Fruit fly (Drosophila melanogaster): ENCODE data around the gene Rcd7.

The Rcd7 gene

dm6 chr3L:19590422-19590821 lies 45.5 kb downstream of the Rcd7 start, which contains the start of gene CG14100 (continued):
- TF ChIP-seq CG17612 (GFP tag; IDR thresholded peaks at IDR 0.05) = peak; percentile 100
- peak; percentile 100 for TF ChIP-seq org-1 (GFP tag; optimal IDR thresholded peaks at IDR 0.05)
- peak; percentile 100 for TF ChIP-seq sens-2 (GFP tag; IDR thresholded peaks at IDR 0.05)
- peak; percentile 87 for TF ChIP-seq Dip2 (GFP tag; IDR thresholded peaks at IDR 0.05)
- TF ChIP-seq eve (GFP tag; optimal IDR thresholded peaks at IDR 0.05) = peak in 1 of 2 experiments; percentile 91
- TF ChIP-seq ap (GFP tag; IDR thresholded peaks at IDR 0.05) = peak; percentile 100
- peak; percentile 100 for TF ChIP-seq bowl (GFP tag; IDR thresholded peaks at IDR 0.05)
- peak; percentile 100 for TF ChIP-seq sr (GFP tag; IDR thresholded peaks at IDR 0.05)
- TF ChIP-seq CG8944 (GFP tag; optimal IDR thresholded peaks at IDR 0.05) = peak; percentile 100
- peak; percentile 13 for TF ChIP-seq CG1832 (GFP tag; optimal IDR thresholded peaks at IDR 0.05)
- peak; percentile 100 for TF ChIP-seq twi (tag; optimal IDR thresholded peaks at IDR 0.05)
- no peak for TF ChIP-seq hth (optimal IDR thresholded peaks at IDR 0.05)
- peak; percentile 46; the same call in 1 of the 2 replicates for TF ChIP-seq amos (GFP tag; IDR thresholded peaks at IDR 0.05; ENCODE audit: partially characterized antibody)
- TF ChIP-seq gt (GFP tag; IDR thresholded peaks at IDR 0.05) = peak; percentile 100
- peak; percentile 100 for TF ChIP-seq CG30431 (GFP tag; optimal IDR thresholded peaks at IDR 0.05)
- peak; percentile 100 for TF ChIP-seq CG2678 (tag; optimal IDR thresholded peaks at IDR 0.05)
- peak; percentile 100 for TF ChIP-seq CG4730 (GFP tag; IDR thresholded peaks at IDR 0.05)
- TF ChIP-seq gce (GFP tag; IDR thresholded peaks at IDR 0.05) = peak; percentile 100
- TF ChIP-seq YL-1 (GFP tag; optimal IDR thresholded peaks at IDR 0.05) = peak; percentile 100
- peak; percentile 100 for TF ChIP-seq CG7556 (GFP tag; optimal IDR thresholded peaks at IDR 0.05)
- TF ChIP-seq CG5245 (GFP tag; optimal IDR thresholded peaks at IDR 0.05) = peak; percentile 100
- peak; percentile 100 for TF ChIP-seq Camta (GFP tag; optimal IDR thresholded peaks at IDR 0.05)
- TF ChIP-seq ato (GFP tag; IDR thresholded peaks at IDR 0.05; ENCODE audit: partially characterized antibody) = no peak
- TF ChIP-seq CG10462 (GFP tag; optimal IDR thresholded peaks at IDR 0.05) = peak; percentile 100
- peak; percentile 100 for TF ChIP-seq zfh2 (GFP tag; optimal IDR thresholded peaks at IDR 0.05)
- peak; percentile 100 for TF ChIP-seq C15 (GFP tag; IDR thresholded peaks at IDR 0.05)
- peak; percentile 100 for TF ChIP-seq kah (GFP tag; optimal IDR thresholded peaks at IDR 0.05)
- peak; percentile 100 for TF ChIP-seq CG5953 (GFP tag; IDR thresholded peaks at IDR 0.05)
- peak; percentile 99 for TF ChIP-seq Hmx (GFP tag; optimal IDR thresholded peaks at IDR 0.05)
- TF ChIP-seq ci (GFP tag; IDR thresholded peaks at IDR 0.05) = peak; percentile 100
- peak; percentile 100 for TF ChIP-seq CG10209 (GFP tag; optimal IDR thresholded peaks at IDR 0.05)
- TF ChIP-seq CG11723 (GFP tag; optimal IDR thresholded peaks at IDR 0.05) = peak; percentile 100
- peak; percentile 100 for TF ChIP-seq zen (tag; optimal IDR thresholded peaks at IDR 0.05)
- TF ChIP-seq CG11093 (GFP tag; IDR thresholded peaks at IDR 0.05) = peak; percentile 100
- no peak for TF ChIP-seq HLH4C (GFP tag; IDR thresholded peaks at IDR 0.05; ENCODE audit: partially characterized antibody)
- TF ChIP-seq vnd (GFP tag; IDR thresholded peaks at IDR 0.05; ENCODE audit: partially characterized antibody) = peak; percentile 8; the same call in 1 of the 3 replicates
- TF ChIP-seq ERR (GFP tag; optimal IDR thresholded peaks at IDR 0.05) = peak; percentile 100
- TF ChIP-seq CG16863 (GFP tag; optimal IDR thresholded peaks at IDR 0.05) = peak; percentile 100
- peak; percentile 100 for TF ChIP-seq CG12744 (GFP tag; optimal IDR thresholded peaks at IDR 0.05)
- peak; percentile 100 for TF ChIP-seq oc (tag; optimal IDR thresholded peaks at IDR 0.05)
- TF ChIP-seq HHEX (GFP tag; optimal IDR thresholded peaks at IDR 0.05) = peak; percentile 100
- TF ChIP-seq pros (GFP tag; optimal IDR thresholded peaks at IDR 0.05) = peak; percentile 98
- peak; percentile 100 for TF ChIP-seq al (GFP tag; IDR thresholded peaks at IDR 0.05)
- peak; percentile 100 for TF ChIP-seq Fer1 (GFP tag; optimal IDR thresholded peaks at IDR 0.05)
- peak; percentile 100 for TF ChIP-seq pum (GFP tag; optimal IDR thresholded peaks at IDR 0.05)
- TF ChIP-seq CG8924 (tag; optimal IDR thresholded peaks at IDR 0.05) = peak; percentile 100
- TF ChIP-seq psq (GFP tag; optimal IDR thresholded peaks at IDR 0.05) = peak; percentile 100
- no peak for TF ChIP-seq CG14860 (GFP tag; IDR thresholded peaks at IDR 0.05; ENCODE audit: partially characterized antibody)
- TF ChIP-seq Mad (GFP tag; optimal IDR thresholded peaks at IDR 0.05) = peak; percentile 100
- TF ChIP-seq CG12942 (GFP tag; optimal IDR thresholded peaks at IDR 0.05) = peak; percentile 100
- peak; percentile 100 for TF ChIP-seq CG16779 (GFP tag; IDR thresholded peaks at IDR 0.05)
- TF ChIP-seq ken (GFP tag; IDR thresholded peaks at IDR 0.05) = peak; percentile 100

Measured in whole organism, embryonic.